Worm (Caenorhabditis elegans): Measurements from ENCODE around the gene ugt-19.
A peak's percentile ranks its signal among the peaks of the same experiment; 100 is the strongest.
"Not testable (repeated sequence)": the region's sequence is repeated elsewhere in the genome, so short reads cannot be mapped to it uniquely, and the experiment has no call there.

Gene ugt-19

ce11 chrIV:6047164-6047727, 32.5 kb downstream of the ugt-19 start:
- TF ChIP-seq lin-39 (tag; optimal IDR thresholded peaks at IDR 0.05) = no peak
- TF ChIP-seq sea-2 (GFP tag; optimal IDR thresholded peaks at IDR 0.05) = no peak
- no peak for TF ChIP-seq ama-1 (optimal IDR thresholded peaks at IDR 0.05)
- TF ChIP-seq mdl-1 (tag; optimal IDR thresholded peaks at IDR 0.05) = no peak
- TF ChIP-seq fkh-10 (GFP tag; optimal IDR thresholded peaks at IDR 0.05) = peak; percentile 72

DNA sequence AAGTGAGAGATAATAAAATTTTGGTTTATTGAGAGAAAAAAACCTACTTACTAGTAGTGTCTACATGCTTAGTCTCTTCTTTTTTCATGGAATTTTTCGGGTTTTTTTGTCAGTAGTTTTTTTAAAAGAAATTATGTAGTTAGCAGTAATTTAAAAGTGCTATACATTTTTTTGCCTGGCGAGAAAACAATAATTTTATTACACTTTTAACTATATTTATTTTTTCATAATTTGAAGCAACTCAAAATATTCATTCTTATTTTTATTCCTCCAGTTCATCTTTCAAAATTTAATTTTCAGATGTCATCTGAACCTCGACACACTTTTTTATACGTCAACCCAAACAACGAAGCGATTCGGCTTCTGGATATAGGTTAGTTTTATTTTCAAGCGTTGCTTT, 39.1 kb downstream of the ugt-19 start, which contains the start of gene kcc-2:
kcc-2 (plus strand) TSS at position 301 of the 400 bp plus-strand sequence.
- TF ChIP-seq hmg-11 (tag; optimal IDR thresholded peaks at IDR 0.05) (no peak), lin-39 (tag; optimal IDR thresholded peaks at IDR 0.05) (no peak), ceh-16 (tag; optimal IDR thresholded peaks at IDR 0.05) (no peak), fkh-10 (GFP tag; optimal IDR thresholded peaks at IDR 0.05) (peak; percentile 64)

DNA sequence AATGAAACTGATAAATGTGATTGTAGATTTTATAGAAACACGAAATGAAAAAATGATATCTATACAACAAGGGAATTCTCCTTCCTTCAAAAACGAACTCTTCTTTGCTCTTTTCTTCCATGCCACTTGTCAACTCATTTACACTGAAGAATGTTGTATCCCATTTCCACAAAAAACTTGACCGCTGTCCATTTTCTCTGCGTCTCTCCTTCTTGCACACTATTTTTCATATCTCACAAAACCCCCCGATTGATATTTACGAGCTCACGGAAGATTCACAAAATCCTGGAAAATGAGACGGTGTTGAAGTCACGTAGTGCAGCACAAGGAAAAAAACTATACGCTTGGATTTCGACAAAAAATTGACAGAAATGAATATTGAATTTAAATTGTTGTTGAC, 44.6 kb downstream of the ugt-19 start:
- TF ChIP-seq elt-2 (tag; optimal IDR thresholded peaks at IDR 0.05) = no peak

- not testable (repeated sequence) for TF ChIP-seq ama-1 (optimal IDR thresholded peaks at IDR 0.05); zag-1 (tag; optimal IDR thresholded peaks at IDR 0.05); daf-12 (tag; optimal IDR thresholded peaks at IDR 0.05)
Observed at ce11 chrIV:6033539-6033938, 46.2 kb downstream of the ugt-19 start, which contains the start of gene pqn-22. TSS of gene pqn-22 (minus strand) at chrIV:6033639.

DNA sequence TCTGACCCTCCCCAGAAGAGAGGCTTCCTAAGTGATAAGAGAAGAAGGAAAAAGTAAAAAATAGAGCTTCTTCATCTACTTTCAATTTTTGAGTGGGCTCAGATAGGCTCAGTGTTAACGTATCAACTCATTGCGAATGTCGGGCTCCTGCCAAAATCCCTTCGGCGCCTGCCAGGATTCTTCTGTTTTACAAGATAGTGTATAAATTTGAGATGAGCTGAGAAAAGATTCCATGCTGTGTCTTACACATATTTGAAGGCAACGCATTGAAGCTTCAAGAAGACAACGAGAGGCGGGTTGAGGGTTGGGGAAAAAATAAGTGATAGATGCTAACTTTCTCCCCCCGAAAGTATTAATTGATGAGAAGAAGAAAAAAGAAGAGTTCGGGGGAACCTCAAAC, 47.3 kb downstream of the ugt-19 start:
- TF ChIP-seq skn-1 (tag; optimal IDR thresholded peaks at IDR 0.05) (no peak), unc-62 (GFP tag; optimal IDR thresholded peaks at IDR 0.05) (no peak), nfya-1 (tag; optimal IDR thresholded peaks at IDR 0.05; ENCODE audit: insufficient read depth) (no peak), pha-4 (tag; optimal IDR thresholded peaks at IDR 0.05) (no peak), zag-1 (tag; optimal IDR thresholded peaks at IDR 0.05) (no peak), elt-1 (tag; optimal IDR thresholded peaks at IDR 0.05) (no peak), ceh-82 (tag; optimal IDR thresholded peaks at IDR 0.05) (no peak)
